Fruit fly (Drosophila melanogaster) whole organism: ENCODE data around the gene CG46515.
"Not testable (repeated sequence)": the region's sequence is repeated elsewhere in the genome, so short reads cannot be mapped to it uniquely, and the experiment has no call there.

Experiments used
- Dll ChIP-seq: fragments of >200 bp; optimal IDR thresholded peaks from 2 replicates; lab custom pipeline; 2017
- usp ChIP-seq: fragments of >200 bp; optimal IDR thresholded peaks from 2 replicates; lab custom pipeline; 2017; ENCODE audit warnings: missing biosample characterization, missing genetic modification characterization, mixed read lengths

DNA sequence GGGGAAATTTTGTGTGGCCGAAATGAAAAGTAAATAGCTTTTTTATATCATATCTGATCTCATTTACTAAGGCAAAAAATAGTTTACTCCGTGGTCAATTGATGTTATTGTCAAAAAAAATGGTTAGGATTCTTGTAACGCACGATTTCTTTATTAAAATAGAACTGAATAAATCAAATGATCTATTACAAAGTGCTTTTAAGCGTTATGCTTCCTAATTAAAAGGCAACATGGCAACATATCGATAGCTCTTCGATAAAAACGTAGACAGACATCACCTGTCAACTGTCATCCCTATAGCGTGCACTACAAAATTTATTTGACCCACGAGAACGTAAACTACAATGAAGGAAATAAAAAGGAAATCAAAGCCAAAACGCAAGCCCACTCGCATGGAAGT is 10.0 kb downstream of the CG46515 start, which contains the start of gene CG46516:
- not testable (repeated sequence) for TF ChIP-seq Dll (lab: Kevin White, UChicago); usp (GFP tag; lab: Kevin White, UChicago)
